Worm (Caenorhabditis elegans) whole organism, late embryonic: ENCODE data around the gene F13B9.2.

ENCODE experiments used
- ama-1 ChIP-seq: fragments of 150-350 bp; optimal IDR thresholded peaks from 2 replicates; lab custom pipeline; 2014
- ceh-14 ChIP-seq: sonication (generic microtip); optimal IDR thresholded peaks from 2 replicates; lab custom pipeline; 2016; ENCODE audit warnings: missing genotype, missing genetic modification characterization, missing compliant biosample characterization
- ceh-24 ChIP-seq: sonication (generic microtip); optimal IDR thresholded peaks from 2 replicates; lab custom pipeline; 2016; ENCODE audit warnings: mild to moderate bottlenecking, missing genetic modification characterization, missing compliant biosample characterization
- ceh-45 ChIP-seq: fragments of 200-800 bp; sonication (Bioruptor generic); IDR thresholded peaks from 2 replicates; pipeline ENCODE4 v1.3.6; 2022; ENCODE audit warnings: missing genetic modification reagents, missing genetic modification characterization, missing compliant biosample characterization
- dve-1 ChIP-seq: sonication (generic microtip); optimal IDR thresholded peaks from 2 replicates; lab custom pipeline; 2017; ENCODE audit warnings: antibody characterized with exemption, mild to moderate bottlenecking, missing genetic modification characterization, missing compliant biosample characterization
- fkh-6 ChIP-seq: sonication (generic microtip); optimal IDR thresholded peaks from 2 replicates; lab custom pipeline; 2016; ENCODE audit warnings: missing genetic modification characterization, missing compliant biosample characterization
- hlh-30 ChIP-seq: sonication (generic microtip); optimal IDR thresholded peaks from 2 replicates; lab custom pipeline; 2017; ENCODE audit warnings: antibody characterized with exemption, missing genetic modification characterization, missing compliant biosample characterization; ENCODE audit not compliant: insufficient read depth
- lim-6 ChIP-seq: sonication (generic microtip); optimal IDR thresholded peaks from 2 replicates; lab custom pipeline; 2016; ENCODE audit warnings: missing genetic modification characterization, missing compliant biosample characterization
- nhr-11 ChIP-seq: fragments of 150-350 bp; optimal IDR thresholded peaks from 2 replicates; lab custom pipeline; 2014; ENCODE audit warnings: missing biosample characterization, missing genetic modification characterization
- npax-4 ChIP-seq: sonication (generic microtip); optimal IDR thresholded peaks from 2 replicates; lab custom pipeline; 2016; ENCODE audit warnings: missing genetic modification characterization, missing compliant biosample characterization
- pha-4 ChIP-seq: fragments of 150-350 bp; optimal IDR thresholded peaks from 2 replicates; lab custom pipeline; 2018; ENCODE audit warnings: missing biosample characterization, missing genetic modification reagents, missing genetic modification characterization
- syd-9 ChIP-seq: sonication (generic microtip); optimal IDR thresholded peaks from 2 replicates; lab custom pipeline; 2016; ENCODE audit warnings: mild to moderate bottlenecking, missing genetic modification characterization, moderate library complexity, missing compliant biosample characterization
- tbx-7 ChIP-seq: sonication (generic microtip); optimal IDR thresholded peaks from 2 replicates; lab custom pipeline; 2016; ENCODE audit warnings: missing genotype, missing genetic modification characterization, missing compliant biosample characterization

DNA sequence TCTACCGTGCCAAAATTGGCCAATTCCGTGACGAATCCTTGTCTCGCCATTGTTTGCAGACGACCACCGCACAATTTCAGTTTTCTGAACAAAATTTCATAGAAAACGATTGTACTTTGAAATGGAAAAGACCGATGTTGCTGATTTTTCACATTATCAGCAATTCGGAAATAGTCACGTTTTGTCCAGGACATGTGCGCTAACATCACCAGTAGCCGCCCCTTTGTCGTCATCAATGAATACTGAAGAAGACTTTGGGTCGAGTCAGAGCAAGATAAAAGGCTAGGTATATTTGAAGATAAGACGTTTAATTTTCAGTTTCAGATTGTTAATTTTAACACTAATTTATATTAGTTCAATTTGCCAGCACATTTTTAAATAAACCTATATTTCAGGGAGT, 43.6 kb upstream of the F13B9.2 start, which contains the start of gene endu-2:
- no peak for TF ChIP-seq ceh-24 (tag; lab: Kevin White, UChicago)
- no peak for TF ChIP-seq syd-9 (tag; lab: Kevin White, UChicago)
- TF ChIP-seq nhr-11 (tag; lab: Kevin White, UChicago) = no peak
- TF ChIP-seq pha-4 = no peak
- TF ChIP-seq lim-6 (tag; lab: Kevin White, UChicago) = no peak
- TF ChIP-seq fkh-6 (tag; lab: Kevin White, UChicago) = no peak
- TF ChIP-seq ceh-45 (GFP tag; lab: Robert Waterston, UW) = no peak
- TF ChIP-seq dve-1 (tag; lab: Kevin White, UChicago) = no peak
- TF ChIP-seq tbx-7 (tag; lab: Kevin White, UChicago) = no peak
- no peak for TF ChIP-seq npax-4 (tag; lab: Kevin White, UChicago)
- no peak for TF ChIP-seq ceh-14 (tag; lab: Kevin White, UChicago)
- no peak for TF ChIP-seq ama-1
- TF ChIP-seq hlh-30 = no peak
